Worm (Caenorhabditis elegans) whole organism, midembryonic: ENCODE data around the gene T19B10.2.

Experiments
- cog-1 ChIP-seq: sonication (generic microtip); optimal IDR thresholded peaks from 2 replicates; lab custom pipeline; 2016; ENCODE audit warnings: missing genetic modification characterization, missing compliant biosample characterization
- klf-2 ChIP-seq: fragments of 200-800 bp; sonication (Bioruptor generic); conservative IDR thresholded peaks from 2 replicates; pipeline ENCODE4 v1.3.6; 2022; ENCODE audit warnings: missing genetic modification reagents, missing genetic modification characterization, missing compliant biosample characterization
- tab-1 ChIP-seq: fragments of 200-800 bp; sonication (Bioruptor generic); IDR thresholded peaks from 2 replicates; pipeline ENCODE4 v1.3.6; 2022; ENCODE audit warnings: missing genetic modification characterization, missing compliant biosample characterization
- ztf-29 ChIP-seq: fragments of 200-800 bp; sonication (Bioruptor generic); IDR thresholded peaks from 2 replicates; pipeline ENCODE4 v1.3.6; 2022; ENCODE audit warnings: missing genetic modification reagents, missing genetic modification characterization, missing compliant biosample characterization

- TF ChIP-seq ztf-29 (GFP tag; lab: Robert Waterston, UW) (no peak), klf-2 (GFP tag; lab: Robert Waterston, UW) (no peak), cog-1 (tag; lab: Kevin White, UChicago) (no peak), tab-1 (GFP tag; lab: Robert Waterston, UW) (no peak)
Observed at ce11 chrV:11266681-11267080, 45.6 kb downstream of the T19B10.2 start, which contains the start of gene str-116.
